Worm (Caenorhabditis elegans) whole organism, L2 larva: ENCODE data around the gene nhr-97.

ENCODE experiments used
- C34F6.9 ChIP-seq: fragments of 150-350 bp; optimal IDR thresholded peaks from 2 replicates; lab custom pipeline; 2014; ENCODE audit warnings: missing biosample characterization, missing genetic modification characterization
- F13H6.1 ChIP-seq: sonication (generic microtip); optimal IDR thresholded peaks from 2 replicates; lab custom pipeline; 2016; ENCODE audit warnings: missing genetic modification characterization, missing compliant biosample characterization
- R02D3.7 ChIP-seq: fragments of 150-350 bp; optimal IDR thresholded peaks from 2 replicates; lab custom pipeline; 2014; ENCODE audit warnings: missing biosample characterization, missing genetic modification characterization
- Y55F3AM.14 ChIP-seq: fragments of 200-800 bp; sonication (Bioruptor generic); optimal IDR thresholded peaks from 2 replicates; lab custom pipeline; 2018; ENCODE audit warnings: mild to moderate bottlenecking, missing genetic modification characterization, missing compliant biosample characterization
- ZK546.5 ChIP-seq: sonication (generic microtip); optimal IDR thresholded peaks from 2 replicates; lab custom pipeline; 2017; ENCODE audit warnings: missing biosample characterization, missing genetic modification characterization
- alr-1 ChIP-seq: fragments of 150-350 bp; optimal IDR thresholded peaks from 2 replicates; lab custom pipeline; 2014; ENCODE audit warnings: missing biosample characterization, missing genetic modification characterization
- aly-2 ChIP-seq: fragments of 150-350 bp; optimal IDR thresholded peaks from 2 replicates; lab custom pipeline; 2014; ENCODE audit warnings: missing biosample characterization, missing genetic modification characterization
- blmp-1 ChIP-seq: sonication (generic microtip); optimal IDR thresholded peaks from 2 replicates; lab custom pipeline; 2017; ENCODE audit warnings: missing genetic modification characterization, mild to moderate bottlenecking, missing compliant biosample characterization, antibody characterized with exemption, moderate library complexity; ENCODE audit not compliant: insufficient read depth
- ceh-82 ChIP-seq: fragments of 150-350 bp; optimal IDR thresholded peaks from 2 replicates; lab custom pipeline; 2014; ENCODE audit warnings: missing biosample characterization, missing genetic modification characterization
- crh-2 ChIP-seq: sonication (generic microtip); optimal IDR thresholded peaks from 2 replicates; lab custom pipeline; 2017; ENCODE audit warnings: missing biosample characterization, missing genetic modification characterization
- egl-27 ChIP-seq: sonication (generic microtip); optimal IDR thresholded peaks from 3 replicates; lab custom pipeline; 2017; ENCODE audit warnings: missing biosample characterization, missing genetic modification reagents, missing genetic modification characterization
- elt-1 ChIP-seq: fragments of 150-350 bp; optimal IDR thresholded peaks from 2 replicates; lab custom pipeline; 2014; ENCODE audit warnings: missing biosample characterization, missing genetic modification characterization
- elt-3 ChIP-seq: sonication (generic microtip); optimal IDR thresholded peaks from 2 replicates; lab custom pipeline; 2017; ENCODE audit warnings: missing biosample characterization, missing genetic modification characterization
- lin-11 ChIP-seq: fragments of 150-350 bp; sonication (generic microtip); optimal IDR thresholded peaks from 2 replicates; lab custom pipeline; 2014; ENCODE audit warnings: missing biosample characterization, missing genetic modification characterization, inconsistent platforms, mixed read lengths
- lin-39 ChIP-seq: fragments of 150-350 bp; optimal IDR thresholded peaks from 2 replicates; lab custom pipeline; 2014; ENCODE audit warnings: missing biosample characterization, missing genetic modification reagents, missing genetic modification characterization
- lsy-2 ChIP-seq, 2 experiments: fragments of 150-350 bp in 1 of 2; sonication (generic microtip) in 1 of 2; optimal IDR thresholded peaks; 2 replicates each; lab custom pipeline; 2014 to 2017; ENCODE audit warnings: missing biosample characterization in 2 of 2, missing genetic modification characterization in 2 of 2
- mab-5 ChIP-seq: fragments of 150-350 bp; optimal IDR thresholded peaks from 2 replicates; lab custom pipeline; 2014; ENCODE audit warnings: missing biosample characterization, missing genetic modification characterization
- mbf-1 ChIP-seq: sonication (generic microtip); optimal IDR thresholded peaks from 2 replicates; lab custom pipeline; 2017; ENCODE audit warnings: missing biosample characterization, missing genetic modification characterization
- mdl-1 ChIP-seq, 2 experiments: fragments of 150-350 bp in 1 of 2; sonication (generic microtip) in 1 of 2; optimal IDR thresholded peaks; 2 replicates each; lab custom pipeline; 2017; ENCODE audit warnings: missing biosample characterization in 2 of 2, missing genetic modification characterization in 2 of 2
- nhr-12 ChIP-seq: fragments of 150-350 bp; optimal IDR thresholded peaks from 2 replicates; lab custom pipeline; 2014; ENCODE audit warnings: missing biosample characterization, missing genetic modification characterization
- nhr-129 ChIP-seq: fragments of 150-350 bp; optimal IDR thresholded peaks from 2 replicates; lab custom pipeline; 2014; ENCODE audit warnings: missing biosample characterization, missing genetic modification characterization
- nhr-21 ChIP-seq: fragments of 150-350 bp; optimal IDR thresholded peaks from 2 replicates; lab custom pipeline; 2014; ENCODE audit warnings: missing biosample characterization, missing genetic modification characterization
- nhr-25 ChIP-seq: fragments of 150-350 bp; sonication (generic microtip); optimal IDR thresholded peaks from 3 replicates; lab custom pipeline; 2014; ENCODE audit warnings: missing biosample characterization, missing genetic modification characterization
- nhr-6 ChIP-seq: fragments of 150-350 bp; optimal IDR thresholded peaks from 2 replicates; lab custom pipeline; 2014; ENCODE audit warnings: missing biosample characterization, missing genetic modification characterization
- sem-4 ChIP-seq: fragments of 150-350 bp; optimal IDR thresholded peaks from 2 replicates; lab custom pipeline; 2014; ENCODE audit warnings: missing biosample characterization, missing genetic modification reagents, missing genetic modification characterization
- skn-1 ChIP-seq: sonication (generic microtip); optimal IDR thresholded peaks from 2 replicates; lab custom pipeline; 2017; ENCODE audit warnings: missing biosample characterization, missing genetic modification characterization
- sma-3 ChIP-seq: sonication (generic microtip); optimal IDR thresholded peaks from 2 replicates; lab custom pipeline; 2016; ENCODE audit warnings: missing genetic modification reagents, missing genetic modification characterization, missing compliant biosample characterization
- sma-9 ChIP-seq, 2 experiments: fragments of 150-350 bp in 1 of 2; sonication (generic microtip) in 1 of 2; optimal IDR thresholded peaks; 2 replicates each; lab custom pipeline; 2014 to 2016; ENCODE audit warnings: missing genetic modification characterization in 2 of 2, mild to moderate bottlenecking in 1 of 2, missing biosample characterization in 1 of 2, missing compliant biosample characterization in 1 of 2, missing genetic modification reagents in 1 of 2, moderate library complexity in 1 of 2
- snpc-4 ChIP-seq: fragments of 150-350 bp; optimal IDR thresholded peaks from 2 replicates; lab custom pipeline; 2014; ENCODE audit warnings: missing biosample characterization, missing genetic modification characterization
- unc-39 ChIP-seq: fragments of 150-350 bp; optimal IDR thresholded peaks from 2 replicates; lab custom pipeline; 2014; ENCODE audit warnings: missing biosample characterization, missing genetic modification characterization
- unc-55 ChIP-seq: fragments of 150-350 bp; sonication (generic microtip); optimal IDR thresholded peaks from 3 replicates; lab custom pipeline; 2014; ENCODE audit warnings: missing biosample characterization, missing genetic modification reagents, missing genetic modification characterization
- zag-1 ChIP-seq: fragments of 150-350 bp; optimal IDR thresholded peaks from 2 replicates; lab custom pipeline; 2014; ENCODE audit warnings: missing biosample characterization, missing genetic modification characterization
- ztf-1 ChIP-seq: fragments of 200-800 bp; sonication (Bioruptor generic); conservative IDR thresholded peaks from 2 replicates; pipeline ENCODE4 v1.3.6; 2022; ENCODE audit warnings: missing genetic modification characterization, missing compliant biosample characterization
- ztf-4 ChIP-seq: fragments of 150-350 bp; optimal IDR thresholded peaks from 2 replicates; lab custom pipeline; 2014; ENCODE audit warnings: missing biosample characterization, missing genetic modification characterization

nhr-97 gene

DNA sequence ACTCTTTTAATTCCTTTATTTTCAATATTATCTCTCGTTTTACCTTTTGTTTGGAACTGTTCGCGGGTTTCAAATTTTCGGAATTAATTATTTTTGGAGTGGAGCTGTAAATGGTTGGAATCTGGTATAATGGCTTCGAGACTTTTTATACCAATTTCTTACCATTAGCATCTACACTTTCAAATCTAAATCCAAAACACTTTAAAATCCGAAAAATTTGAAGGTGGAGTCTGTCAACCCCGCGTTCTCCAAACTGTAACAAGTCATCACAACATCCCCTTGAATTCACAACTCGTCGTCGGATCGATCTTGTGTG is at the start of gene nhr-97:
Gene nhr-97 (plus strand): TSS at position 217 of the 316 bp plus-strand sequence.
- no peak for TF ChIP-seq mdl-1 (tag; optimal IDR thresholded peaks at IDR 0.05; lab: Kevin White, UChicago)
- no peak for TF ChIP-seq elt-3 (tag; lab: Kevin White, UChicago)
- no peak for TF ChIP-seq aly-2 (tag; lab: Kevin White, UChicago)
- no peak for TF ChIP-seq F13H6.1 (tag; lab: Kevin White, UChicago)
- TF ChIP-seq lsy-2 (tag; optimal IDR thresholded peaks at IDR 0.05; lab: Kevin White, UChicago) = no peak
- TF ChIP-seq nhr-25 (tag; lab: Kevin White, UChicago) = no peak
- TF ChIP-seq unc-39 (tag; lab: Kevin White, UChicago) = no peak
- TF ChIP-seq unc-55 (GFP tag; lab: Kevin White, UChicago) = no peak
- no peak for TF ChIP-seq lin-39 (tag; lab: Kevin White, UChicago)
- no peak for TF ChIP-seq snpc-4 (tag; lab: Kevin White, UChicago)
- TF ChIP-seq lin-11 (tag; lab: Kevin White, UChicago) = no peak
- TF ChIP-seq skn-1 = no peak
- TF ChIP-seq C34F6.9 = no peak
- no peak for TF ChIP-seq elt-1 (tag; lab: Kevin White, UChicago)
- no peak for TF ChIP-seq nhr-129 (tag; lab: Kevin White, UChicago)
- no peak for TF ChIP-seq nhr-12 (tag; lab: Kevin White, UChicago)

ce11 chrIV:9709205-9709604 is 48.2 kb upstream of the nhr-97 start, which contains the start of gene ant-1.3:
TSS of gene ant-1.3 (minus strand) at chrIV:9709305.
- TF ChIP-seq R02D3.7 (no peak), sem-4 (tag; lab: Kevin White, UChicago) (no peak), skn-1 (no peak), ztf-4 (no peak), nhr-129 (tag; lab: Kevin White, UChicago) (no peak)

- TF ChIP-seq ceh-82 (tag; lab: Kevin White, UChicago) (no peak), sma-3 (no peak), ZK546.5 (tag; lab: Kevin White, UChicago) (no peak), nhr-21 (no peak), nhr-25 (tag; lab: Kevin White, UChicago) (no peak), mab-5 (no peak), nhr-6 (no peak), mbf-1 (no peak), nhr-129 (tag; lab: Kevin White, UChicago) (no peak), crh-2 (tag; lab: Kevin White, UChicago) (no peak), unc-39 (tag; lab: Kevin White, UChicago) (no peak), sma-9 (GFP tag; optimal IDR thresholded peaks at IDR 0.05; lab: Kevin White, UChicago) (no peak), sma-9 (tag; optimal IDR thresholded peaks at IDR 0.05; lab: Kevin White, UChicago) (no peak), egl-27 (tag; lab: Kevin White, UChicago) (no peak), unc-55 (GFP tag; lab: Kevin White, UChicago) (no peak), C34F6.9 (no peak), blmp-1 (tag; lab: Kevin White, UChicago) (no peak), ztf-1 (no peak)
- TF ChIP-seq, all 48 proteins: peak for 0
Measured at ce11 chrIV:9709887-9710286, 47.6 kb upstream of the nhr-97 start, which contains the start of gene nhr-38. TSS of gene nhr-38 (plus strand) at chrIV:9710187.

- TF ChIP-seq Y55F3AM.14 = no peak
- TF ChIP-seq, all 48 proteins: peak for 0
Measured at ce11 chrIV:9712782-9713181, 44.7 kb upstream of the nhr-97 start, which contains the start of gene K01H12.4. TSS of gene K01H12.4 (plus strand) at chrIV:9713082.

ce11 chrIV:9714264-9714663 is 43.2 kb upstream of the nhr-97 start:
- TF ChIP-seq snpc-4 (tag; lab: Kevin White, UChicago) (no peak), ztf-4 (no peak), zag-1 (tag; lab: Kevin White, UChicago) (no peak), mab-5 (no peak), unc-55 (GFP tag; lab: Kevin White, UChicago) (no peak), nhr-12 (tag; lab: Kevin White, UChicago) (no peak), mbf-1 (no peak), elt-3 (tag; lab: Kevin White, UChicago) (no peak), R02D3.7 (no peak), unc-39 (tag; lab: Kevin White, UChicago) (no peak), mdl-1 (tag; optimal IDR thresholded peaks at IDR 0.05; lab: Kevin White, UChicago) (no peak), alr-1 (tag; lab: Kevin White, UChicago) (no peak)
